Worm (Caenorhabditis elegans): ENCODE measurements around the gene sdz-9.

ce11 chrII:2797951-2798350 is 24.5 kb upstream of the sdz-9 start:
- no peak for TF ChIP-seq nhr-12 (tag; optimal IDR thresholded peaks at IDR 0.05)
- no peak for TF ChIP-seq nhr-77 (tag; optimal IDR thresholded peaks at IDR 0.05)
- TF ChIP-seq aly-2 (tag; optimal IDR thresholded peaks at IDR 0.05), result no peak
- TF ChIP-seq alr-1 (tag; optimal IDR thresholded peaks at IDR 0.05), result no peak
- no peak for TF ChIP-seq mab-5 (tag; optimal IDR thresholded peaks at IDR 0.05)
- no peak for TF ChIP-seq nhr-11 (tag; optimal IDR thresholded peaks at IDR 0.05)
- no peak for TF ChIP-seq ztf-11 (tag; optimal IDR thresholded peaks at IDR 0.05)
- TF ChIP-seq lin-13 (GFP tag; optimal IDR thresholded peaks at IDR 0.05), result no peak
- no peak for TF ChIP-seq ceh-16 (tag; optimal IDR thresholded peaks at IDR 0.05)
- TF ChIP-seq lin-39 (tag; optimal IDR thresholded peaks at IDR 0.05), result no peak
- no peak for TF ChIP-seq unc-55 (GFP tag; optimal IDR thresholded peaks at IDR 0.05)
- no peak for TF ChIP-seq nhr-6 (tag; optimal IDR thresholded peaks at IDR 0.05)
- TF ChIP-seq ama-1 (optimal IDR thresholded peaks at IDR 0.05), result no peak
